Worm (Caenorhabditis elegans): ENCODE data around the gene casy-1.

The casy-1 gene

ce11 chrII:5948681-5949080 lies 7.8 kb downstream of the casy-1 start (continued):
- no peak for TF ChIP-seq jun-1 (tag; optimal IDR thresholded peaks at IDR 0.05)
- TF ChIP-seq mes-2 (tag; optimal IDR thresholded peaks at IDR 0.05; ENCODE audit: poor library complexity, severe bottlenecking): peak; percentile 48
- TF ChIP-seq fos-1 (tag; optimal IDR thresholded peaks at IDR 0.05): no peak
- no peak for TF ChIP-seq aly-2 (tag; optimal IDR thresholded peaks at IDR 0.05)
- no peak for TF ChIP-seq zip-2 (tag; optimal IDR thresholded peaks at IDR 0.05)
- TF ChIP-seq zag-1 (tag; optimal IDR thresholded peaks at IDR 0.05): no peak
- TF ChIP-seq nhr-42 (GFP tag; IDR thresholded peaks at IDR 0.05): no peak
- no peak for TF ChIP-seq vab-7 (GFP tag; IDR thresholded peaks at IDR 0.05)
- no peak for TF ChIP-seq lin-15B (tag; optimal IDR thresholded peaks at IDR 0.05)
- no peak for TF ChIP-seq Y105C5A.15 (GFP tag; IDR thresholded peaks at IDR 0.05)
- no peak for TF ChIP-seq daf-16 (GFP tag; optimal IDR thresholded peaks at IDR 0.05)
- no peak for TF ChIP-seq daf-16 (tag; optimal IDR thresholded peaks at IDR 0.05)

- TF ChIP-seq R02D3.7 (tag; optimal IDR thresholded peaks at IDR 0.05) (no peak), ctbp-1 (GFP tag; IDR thresholded peaks at IDR 0.05) (0 out of 2 replicates have a peak, but pooled peaks have one; percentile 42), lin-1 (GFP tag; IDR thresholded peaks at IDR 0.05) (no peak), aha-1 (tag) (peak; percentile 37), pqm-1 (tag; optimal IDR thresholded peaks at IDR 0.05) (no peak)
Observed at ce11 chrII:5946438-5946837, 10.0 kb downstream of the casy-1 start.

ce11 chrII:5945818-5946217 lies 10.7 kb downstream of the casy-1 start:
- no peak for TF ChIP-seq dmd-6 (GFP tag; IDR thresholded peaks at IDR 0.05)
- peak; percentile 63 for TF ChIP-seq aha-1 (tag)
- no peak for TF ChIP-seq dmd-8 (GFP tag; IDR thresholded peaks at IDR 0.05)

ce11 chrII:5944268-5944667 lies 12.2 kb downstream of the casy-1 start, which contains the start of gene B0034.2:
Gene B0034.2 (minus strand): TSS chrII:5944368.
- peak; percentile 41 for TF ChIP-seq aha-1 (tag)
- no peak for TF ChIP-seq tra-1 (GFP tag; IDR thresholded peaks at IDR 0.05)
- 0 out of 2 replicates have a peak, but pooled peaks have one; percentile 21 for TF ChIP-seq lin-38 (GFP tag; IDR thresholded peaks at IDR 0.05)

- TF ChIP-seq nhr-28 (tag; optimal IDR thresholded peaks at IDR 0.05): no peak
- TF ChIP-seq mep-1 (tag; optimal IDR thresholded peaks at IDR 0.05): peak; percentile 14
- TF ChIP-seq lir-3 (tag; optimal IDR thresholded peaks at IDR 0.05): no peak
- TF ChIP-seq fkh-10 (GFP tag; optimal IDR thresholded peaks at IDR 0.05): peak; percentile 16
- TF ChIP-seq dve-1 (tag; optimal IDR thresholded peaks at IDR 0.05; ENCODE audit: insufficient read depth): peak; percentile 28
- TF ChIP-seq hlh-30 (tag; optimal IDR thresholded peaks at IDR 0.05; ENCODE audit: insufficient read depth): peak; percentile 78
- TF ChIP-seq lsy-2 (tag; optimal IDR thresholded peaks at IDR 0.05): peak in 1 of 2 experiments; percentile 35
- TF ChIP-seq rbr-2 (tag; optimal IDR thresholded peaks at IDR 0.05): peak; percentile 10
Observed at ce11 chrII:5942593-5942992, 13.9 kb downstream of the casy-1 start, which contains the start of gene F28B12.1. Gene F28B12.1 (plus strand): TSS chrII:5942927.

ce11 chrII:5940815-5941214 lies 15.7 kb downstream of the casy-1 start, which contains the start of gene F28B12.6:
Gene F28B12.6 (plus strand): TSS chrII:5940863.
- TF ChIP-seq hlh-11 (tag; optimal IDR thresholded peaks at IDR 0.05) (no peak), nhr-77 (tag; optimal IDR thresholded peaks at IDR 0.05) (no peak), madf-5 (GFP tag; IDR thresholded peaks at IDR 0.05) (0 out of 4 replicates have a peak, but pooled peaks of 1 of the 2 experiments have one; percentile 20), hif-1 (tag; optimal IDR thresholded peaks at IDR 0.05) (peak in 1 of 2 experiments; percentile 9), jun-1 (tag; optimal IDR thresholded peaks at IDR 0.05) (no peak), nhr-41 (GFP tag; IDR thresholded peaks at IDR 0.05) (no peak), unc-62 (GFP tag; optimal IDR thresholded peaks at IDR 0.05 in 1 of 2) (no peak), unc-62 (tag; optimal IDR thresholded peaks at IDR 0.05) (no peak), F37D6.2 (tag; optimal IDR thresholded peaks at IDR 0.05) (no peak), nhr-76 (tag; optimal IDR thresholded peaks at IDR 0.05) (no peak), daf-19 (GFP tag; conservative IDR thresholded peaks at IDR 0.05) (no peak), mxl-2 (GFP tag; conservative IDR thresholded peaks at IDR 0.05) (no peak), R02D3.7 (tag; optimal IDR thresholded peaks at IDR 0.05) (no peak), tra-1 (GFP tag; IDR thresholded peaks at IDR 0.05) (no peak), gei-8 (GFP tag; optimal IDR thresholded peaks at IDR 0.05) (no peak), cey-2 (tag; optimal IDR thresholded peaks at IDR 0.05; ENCODE audit: borderline replicate concordance, insufficient read depth) (no peak), rbr-2 (tag; optimal IDR thresholded peaks at IDR 0.05) (no peak), zfp-3 (GFP tag; conservative IDR thresholded peaks at IDR 0.05) (0 out of 2 replicates have a peak, but pooled peaks have one; percentile 17), skn-1 (tag; optimal IDR thresholded peaks at IDR 0.05) (no peak)

Data from whole organism, L4 larva.